In genomic region chr3L:7903489-7904150, dm6 we compare ENCODE assay signal across 1 fruit fly cellular context.
TF ChIP-seq lines count a peak whose summit lies in the region.

No protein-coding gene starts in this region.

TF ChIP-seq in whole organism, embryonic, 481 proteins besides CTCF, POLR2A, EP300 and RAD21 (continued from another document):
- TF ChIP-seq sens (GFP tag; lab: Kevin White, UChicago): peak; percentile 98
- TF ChIP-seq Hey (tag; optimal IDR thresholded peaks at IDR 0.05; lab: Kevin White, UChicago): no peak
- TF ChIP-seq bigmax (GFP tag; optimal IDR thresholded peaks at IDR 0.05; lab: Kevin White, UChicago): no peak
- peak; percentile 64 for TF ChIP-seq Kr (GFP tag; optimal IDR thresholded peaks at IDR 0.05; lab: Kevin White, UChicago)
- TF ChIP-seq hth (optimal IDR thresholded peaks at IDR 0.05; lab: Kevin White, UChicago): no peak
- peak; percentile 79 for TF ChIP-seq twi (tag; optimal IDR thresholded peaks at IDR 0.05; lab: Kevin White, UChicago)
- no peak for TF ChIP-seq Dp (GFP tag; optimal IDR thresholded peaks at IDR 0.05; lab: Kevin White, UChicago)
- peak; percentile 80 for TF ChIP-seq sob (GFP tag; IDR thresholded peaks at IDR 0.05; lab: Robert Waterston, UW)
- TF ChIP-seq CG15514 (GFP tag; optimal IDR thresholded peaks at IDR 0.05; lab: Kevin White, UChicago): peak; percentile 47
- no peak for TF ChIP-seq Scr (GFP tag; IDR thresholded peaks at IDR 0.05; lab: Robert Waterston, UW; ENCODE audit: partially characterized antibody)
- peak; percentile 89 for TF ChIP-seq unpg (GFP tag; optimal IDR thresholded peaks at IDR 0.05; lab: Kevin White, UChicago)
- TF ChIP-seq phol (tag; optimal IDR thresholded peaks at IDR 0.05; lab: Kevin White, UChicago): peak; percentile 91
- no peak for TF ChIP-seq nom (GFP tag; optimal IDR thresholded peaks at IDR 0.05; lab: Kevin White, UChicago)
- peak; percentile 91 for TF ChIP-seq CG2202 (tag; optimal IDR thresholded peaks at IDR 0.05; lab: Kevin White, UChicago)
- peak; percentile 73 for TF ChIP-seq Meics (GFP tag; optimal IDR thresholded peaks at IDR 0.05; lab: Kevin White, UChicago)
- peak; percentile 65 for TF ChIP-seq ssp (GFP tag; IDR thresholded peaks at IDR 0.05; lab: Robert Waterston, UW)
- TF ChIP-seq mld (GFP tag; IDR thresholded peaks at IDR 0.05; lab: Robert Waterston, UW; ENCODE audit: partially characterized antibody): no peak
- peak; percentile 43 for TF ChIP-seq Ets97D (GFP tag; optimal IDR thresholded peaks at IDR 0.05; lab: Kevin White, UChicago)
- peak; percentile 67 for TF ChIP-seq wdn (GFP tag; IDR thresholded peaks at IDR 0.05; lab: Robert Waterston, UW)
- TF ChIP-seq CG9797 (GFP tag; optimal IDR thresholded peaks at IDR 0.05; lab: Kevin White, UChicago): no peak
